Fruit fly (Drosophila melanogaster) Kc167 (cell line): ENCODE results near the gene CG33284.

Experiments
- Myc ChIP-seq: fragments of >200 bp; optimal IDR thresholded peaks from 2 replicates; lab custom pipeline; 2017; ENCODE audit warnings: missing external identifiers
- Sin3A ChIP-seq: fragments of >200 bp; optimal IDR thresholded peaks from 2 replicates; lab custom pipeline; 2018; ENCODE audit warnings: missing external identifiers
- h ChIP-seq: fragments of >200 bp; optimal IDR thresholded peaks from 3 replicates; lab custom pipeline; 2018; ENCODE audit warnings: missing external identifiers
- insv ChIP-seq: fragments of >200 bp; optimal IDR thresholded peaks from 3 replicates; lab custom pipeline; 2018; ENCODE audit warnings: missing external identifiers
- psq ChIP-seq: fragments of >200 bp; optimal IDR thresholded peaks from 2 replicates; lab custom pipeline; 2017; ENCODE audit warnings: missing external identifiers
- ttk ChIP-seq: sonication (Bioruptor generic); optimal IDR thresholded peaks from 2 replicates; lab custom pipeline; 2017; ENCODE audit warnings: missing external identifiers

- TF ChIP-seq insv (lab: Kevin White, UChicago) (no peak), psq (lab: Kevin White, UChicago) (no peak), h (lab: Kevin White, UChicago) (no peak), ttk (lab: Kevin White, UChicago) (no peak), Myc (no peak), Sin3A (lab: Kevin White, UChicago) (no peak)
Observed at dm6 chr3L:21135850-21136249, 12.3 kb downstream of the CG33284 start.
